Fruit fly (Drosophila melanogaster) whole organism: ENCODE measurements around the gene glob2.

ENCODE experiments used
- CG8478 ChIP-seq: fragments of >200 bp; optimal IDR thresholded peaks from 2 replicates; lab custom pipeline; 2018; ENCODE audit warnings: inconsistent platforms
- Dll ChIP-seq: fragments of >200 bp; optimal IDR thresholded peaks from 2 replicates; lab custom pipeline; 2017
- EcR ChIP-seq, 2 experiments: fragments of >200 bp; optimal IDR thresholded peaks; 2 replicates each; lab custom pipeline; 2017; ENCODE audit warnings: missing biosample characterization in 2 of 2, missing genetic modification characterization in 2 of 2, missing genetic modification reagents in 2 of 2
- pan ChIP-seq: fragments of >200 bp; optimal IDR thresholded peaks from 2 replicates; lab custom pipeline; 2017
- psq ChIP-seq: fragments of >200 bp; optimal IDR thresholded peaks from 2 replicates; lab custom pipeline; 2017
- usp ChIP-seq: fragments of >200 bp; optimal IDR thresholded peaks from 2 replicates; lab custom pipeline; 2017; ENCODE audit warnings: missing biosample characterization, missing genetic modification characterization, mixed read lengths

Gene glob2

DNA sequence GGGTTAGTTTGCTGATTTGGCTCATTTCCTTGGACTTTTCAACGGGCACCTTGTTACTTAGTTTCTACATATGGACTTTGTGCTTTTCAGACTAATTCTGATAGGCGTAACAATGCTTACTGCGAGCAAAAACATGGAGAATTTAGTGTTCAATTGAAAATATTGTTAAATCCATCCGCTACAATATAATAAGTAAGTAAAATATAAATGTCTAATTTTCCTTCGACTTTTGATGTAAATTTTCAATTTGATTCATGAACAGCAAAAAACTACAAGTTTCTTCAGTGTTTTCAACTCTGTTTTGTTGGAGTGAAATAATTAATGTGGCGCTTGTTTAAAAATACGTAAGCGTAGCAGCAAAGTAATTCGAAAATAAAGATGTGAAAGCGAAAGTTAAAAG, at the start of gene glob2:
glob2 (minus strand) TSS at position 101 of the 400 bp plus-strand sequence.
- TF ChIP-seq EcR (GFP tag; optimal IDR thresholded peaks at IDR 0.05; lab: Kevin White, UChicago) (no peak), pan (lab: Kevin White, UChicago) (no peak), Dll (no peak), CG8478 (lab: Kevin White, UChicago) (no peak), psq (no peak)

- no peak for TF ChIP-seq psq
- TF ChIP-seq CG8478 (lab: Kevin White, UChicago) = no peak
- TF ChIP-seq usp (GFP tag; lab: Kevin White, UChicago) = no peak
- no peak for TF ChIP-seq EcR (GFP tag; optimal IDR thresholded peaks at IDR 0.05; lab: Kevin White, UChicago)
- TF ChIP-seq pan (lab: Kevin White, UChicago) = no peak
- no peak for TF ChIP-seq Dll
Observed at dm6 chr3R:6657278-6658246, 48.8 kb upstream of the glob2 start, which contains the start of the genes CG1307 and twr. Gene CG1307 (minus strand): TSS chr3R:6657442. Gene twr (plus strand): TSS chr3R:6657882.

- TF ChIP-seq usp (GFP tag; lab: Kevin White, UChicago) (no peak), Dll (no peak), CG8478 (lab: Kevin White, UChicago) (no peak), pan (lab: Kevin White, UChicago) (no peak), psq (no peak), EcR (GFP tag; optimal IDR thresholded peaks at IDR 0.05; lab: Kevin White, UChicago) (no peak)
Observed at dm6 chr3R:6646740-6647139, 38.0 kb upstream of the glob2 start, which contains the start of gene Taf1. Gene Taf1 (plus strand): TSS chr3R:6646889.

DNA sequence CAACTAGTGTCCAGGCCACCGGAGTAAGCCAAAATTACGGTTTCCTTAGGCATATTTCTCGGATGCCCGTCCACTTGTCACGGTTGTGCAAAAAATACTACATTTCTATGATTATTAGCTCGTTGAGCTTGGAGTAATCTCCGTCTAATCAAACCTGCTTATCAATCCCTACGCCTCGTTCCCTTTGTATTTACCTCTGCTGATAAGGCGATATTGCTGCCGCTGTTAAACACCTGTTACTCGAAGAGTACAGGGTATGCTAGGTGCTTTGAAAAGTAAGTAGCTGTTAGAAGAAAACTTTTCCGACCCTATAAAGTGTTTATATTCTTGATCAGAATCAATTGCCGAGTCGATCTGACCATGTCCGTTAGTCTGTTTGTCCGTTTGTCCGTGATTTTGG, 35.6 kb upstream of the glob2 start, which contains the start of gene Ass:
Ass (minus strand) TSS at position 101 of the 400 bp plus-strand sequence.
- no peak for TF ChIP-seq psq
- no peak for TF ChIP-seq CG8478 (lab: Kevin White, UChicago)
- TF ChIP-seq Dll = no peak
- no peak for TF ChIP-seq EcR (GFP tag; optimal IDR thresholded peaks at IDR 0.05; lab: Kevin White, UChicago)
- TF ChIP-seq usp (GFP tag; lab: Kevin White, UChicago) = no peak
- no peak for TF ChIP-seq pan (lab: Kevin White, UChicago)

DNA sequence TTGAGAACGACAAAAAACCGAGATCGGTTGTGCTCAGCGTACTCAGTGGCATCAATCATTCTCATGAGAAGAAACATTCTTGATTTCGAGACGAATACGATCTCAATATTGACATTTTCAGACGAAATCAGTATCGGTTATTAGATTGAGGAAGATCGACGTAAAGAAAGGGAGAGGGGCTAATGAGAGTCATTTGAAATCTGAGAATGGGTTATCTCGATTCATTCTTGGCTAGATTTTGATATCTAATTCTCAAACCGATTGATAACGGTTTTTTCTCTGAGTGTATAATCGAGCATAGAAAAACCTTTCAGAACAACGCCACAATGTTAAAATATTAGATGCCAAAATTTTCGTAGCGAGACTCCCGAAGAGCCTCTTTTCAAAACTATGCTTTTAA, 32.2 kb upstream of the glob2 start, which contains the start of gene CG31286:
CG31286 (plus strand) TSS at position 301 of the 400 bp plus-strand sequence.
- TF ChIP-seq CG8478 (lab: Kevin White, UChicago) (no peak), usp (GFP tag; lab: Kevin White, UChicago) (no peak), EcR (GFP tag; optimal IDR thresholded peaks at IDR 0.05; lab: Kevin White, UChicago) (no peak), psq (no peak)

- TF ChIP-seq usp (GFP tag; lab: Kevin White, UChicago) (no peak), EcR (GFP tag; optimal IDR thresholded peaks at IDR 0.05; lab: Kevin White, UChicago) (no peak)
Observed at dm6 chr3R:6629851-6630250, 21.1 kb upstream of the glob2 start, which contains the start of gene sunz. Gene sunz (plus strand): TSS chr3R:6630151.

DNA sequence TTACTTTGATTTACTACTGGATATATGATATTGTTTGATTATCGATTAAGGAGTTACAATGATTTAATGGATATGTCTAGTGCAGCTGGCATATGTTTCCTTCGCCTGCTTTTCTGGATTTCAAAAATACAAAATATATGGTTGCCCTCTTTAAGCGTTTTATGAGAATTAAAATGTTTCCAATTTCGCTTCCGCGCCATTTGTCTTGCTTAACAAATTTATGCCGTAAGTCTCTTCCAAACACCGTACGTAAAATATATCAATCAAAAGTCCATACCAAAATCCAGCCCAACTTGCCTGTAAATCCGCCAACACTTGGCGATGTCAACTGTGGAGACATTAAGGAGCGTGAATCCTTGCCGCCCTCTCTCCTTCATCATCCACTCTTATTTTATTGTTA, 20.5 kb upstream of the glob2 start, which contains the start of gene CG15177:
CG15177 (minus strand) TSS at position 101 of the 400 bp plus-strand sequence.
- TF ChIP-seq CG8478 (lab: Kevin White, UChicago) (no peak), Dll (no peak), usp (GFP tag; lab: Kevin White, UChicago) (no peak), EcR (GFP tag; optimal IDR thresholded peaks at IDR 0.05; lab: Kevin White, UChicago) (no peak), pan (lab: Kevin White, UChicago) (no peak), psq (no peak)

DNA sequence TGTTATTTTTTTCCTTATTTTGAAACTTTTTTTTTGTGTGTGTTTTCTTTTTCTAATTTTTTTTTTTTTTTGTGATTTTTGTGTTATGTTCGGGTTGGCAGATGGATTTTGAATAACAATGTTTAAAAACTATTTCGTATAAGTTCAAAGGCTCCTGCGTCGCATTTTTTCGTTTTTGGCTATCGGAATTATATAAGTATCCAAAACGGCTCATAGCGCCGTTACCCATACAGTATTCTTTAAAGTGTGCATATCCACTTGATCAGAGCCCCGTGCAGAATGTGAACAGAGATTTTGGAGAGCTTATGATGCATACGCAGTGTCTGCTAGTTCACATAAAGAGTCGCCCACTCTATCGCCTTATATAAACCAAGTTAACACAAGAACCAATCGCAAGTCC, 19.1 kb upstream of the glob2 start, which contains the start of gene sowi:
sowi (minus strand) TSS at position 101 of the 400 bp plus-strand sequence.
- no peak for TF ChIP-seq psq
- TF ChIP-seq pan (lab: Kevin White, UChicago) = no peak
- no peak for TF ChIP-seq usp (GFP tag; lab: Kevin White, UChicago)
- TF ChIP-seq CG8478 (lab: Kevin White, UChicago) = no peak
- TF ChIP-seq EcR (GFP tag; optimal IDR thresholded peaks at IDR 0.05; lab: Kevin White, UChicago) = no peak
- TF ChIP-seq Dll = no peak

DNA sequence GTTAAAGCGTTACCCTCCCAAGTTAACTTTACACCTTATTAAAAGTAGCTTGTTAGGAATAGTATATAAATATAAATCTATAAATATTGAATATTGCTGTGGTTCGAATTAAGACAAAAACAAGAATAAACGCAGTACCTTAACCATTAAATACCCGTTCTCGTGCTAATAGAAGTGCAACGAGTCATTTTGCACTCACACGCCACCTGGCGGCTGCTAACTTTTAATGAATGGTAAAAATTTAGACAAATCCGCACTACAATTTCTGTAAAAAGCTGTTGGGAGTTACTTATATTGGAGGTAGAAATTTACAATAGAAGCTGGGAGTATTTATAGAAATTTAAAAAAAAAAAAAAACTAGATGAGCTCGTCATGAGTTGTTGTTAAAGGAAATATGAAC, 3.6 kb downstream of the glob2 start:
- TF ChIP-seq pan (lab: Kevin White, UChicago) = no peak
- no peak for TF ChIP-seq psq
- TF ChIP-seq EcR (GFP tag; optimal IDR thresholded peaks at IDR 0.05; lab: Kevin White, UChicago) = no peak
- no peak for TF ChIP-seq usp (GFP tag; lab: Kevin White, UChicago)
- no peak for TF ChIP-seq Dll
- TF ChIP-seq CG8478 (lab: Kevin White, UChicago) = no peak

dm6 chr3R:6600942-6601341, 7.8 kb downstream of the glob2 start, which contains the start of gene CG31482:
Gene CG31482 (plus strand): TSS chr3R:6601242.
- TF ChIP-seq CG8478 (lab: Kevin White, UChicago) = no peak
- TF ChIP-seq usp (GFP tag; lab: Kevin White, UChicago) = no peak

dm6 chr3R:6597922-6598321, 10.8 kb downstream of the glob2 start, which contains the start of gene CG1138:
Gene CG1138 (minus strand): TSS chr3R:6598022.
- TF ChIP-seq EcR (GFP tag; optimal IDR thresholded peaks at IDR 0.05; lab: Kevin White, UChicago) (no peak), psq (no peak), Dll (no peak), usp (GFP tag; lab: Kevin White, UChicago) (no peak), CG8478 (lab: Kevin White, UChicago) (no peak), pan (lab: Kevin White, UChicago) (no peak)

DNA sequence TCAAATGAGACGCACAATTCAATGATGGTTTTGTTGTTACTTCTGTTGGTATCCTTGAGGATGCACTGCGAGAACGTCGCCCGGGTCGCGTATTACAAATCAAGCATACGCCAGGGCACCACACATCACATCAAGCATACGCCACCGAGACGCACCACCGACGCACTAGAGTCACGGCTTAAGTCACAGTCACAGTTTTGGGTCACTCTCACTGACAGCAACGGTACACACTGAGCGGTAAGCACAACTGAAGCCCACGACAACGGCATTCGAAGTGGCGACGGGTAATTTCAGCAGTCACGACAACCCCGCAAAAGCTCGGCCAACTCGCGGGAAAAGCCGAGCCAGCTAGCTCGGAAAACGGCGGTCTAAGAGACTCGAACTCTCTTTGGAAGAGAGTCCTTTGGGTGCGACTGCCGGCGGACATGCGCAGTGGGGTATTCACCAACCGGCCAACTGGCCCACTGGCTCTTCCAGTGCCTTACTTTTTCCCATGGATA, 15.6 kb downstream of the glob2 start, which contains the start of gene dpr11:
dpr11 (minus strand) TSS at position 263 of the 500 bp plus-strand sequence.
- no peak for TF ChIP-seq CG8478 (lab: Kevin White, UChicago)
- TF ChIP-seq usp (GFP tag; lab: Kevin White, UChicago) = no peak
- TF ChIP-seq EcR (GFP tag; optimal IDR thresholded peaks at IDR 0.05; lab: Kevin White, UChicago) = no peak
- TF ChIP-seq pan (lab: Kevin White, UChicago) = no peak
- no peak for TF ChIP-seq psq
- TF ChIP-seq Dll = no peak
